Fruit fly (Drosophila melanogaster): ENCODE data around the gene CG1847.

CG1847 gene

DNA sequence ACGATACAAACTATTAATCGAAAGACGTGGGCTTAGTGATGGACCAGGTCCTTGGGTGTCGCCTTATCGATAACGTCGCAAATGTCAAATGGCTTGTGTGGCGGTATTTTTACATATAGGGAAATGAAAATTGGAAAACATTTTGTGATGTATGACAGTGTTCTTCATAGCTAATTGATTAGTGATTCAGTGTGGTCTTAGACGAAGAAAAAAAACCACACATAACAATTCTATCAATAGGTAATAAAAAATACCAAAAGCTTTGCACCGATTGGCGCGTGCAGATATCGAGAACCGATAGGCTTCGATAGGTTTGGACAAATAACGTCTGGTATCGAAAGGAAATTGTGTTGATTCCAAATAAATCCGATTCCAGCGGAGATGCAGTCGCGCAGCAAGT is at the start of gene CG1847, which contains the start of gene Nrd1:
CG1847 (plus strand) TSS at position 305 of the 400 bp plus-strand sequence.
Nrd1 (minus strand) TSS at position 28 of the 400 bp plus-strand sequence.
- TF ChIP-seq Pif1A (GFP tag; optimal IDR thresholded peaks at IDR 0.05): no peak
- no peak for TF ChIP-seq Snoo (tag; optimal IDR thresholded peaks at IDR 0.05)
- no peak for TF ChIP-seq CG14655 (GFP tag; optimal IDR thresholded peaks at IDR 0.05)
- TF ChIP-seq gl (tag; optimal IDR thresholded peaks at IDR 0.05): no peak
- TF ChIP-seq CG34367 (tag; optimal IDR thresholded peaks at IDR 0.05): no peak
- no peak for TF ChIP-seq CG8159 (tag; optimal IDR thresholded peaks at IDR 0.05)
- TF ChIP-seq CG32121 (GFP tag; IDR thresholded peaks at IDR 0.05): no peak
- no peak for TF ChIP-seq D1 (tag; optimal IDR thresholded peaks at IDR 0.05)
- no peak for TF ChIP-seq CG12605 (GFP tag; IDR thresholded peaks at IDR 0.05)
- no peak for TF ChIP-seq CG8301 (tag; optimal IDR thresholded peaks at IDR 0.05)

DNA sequence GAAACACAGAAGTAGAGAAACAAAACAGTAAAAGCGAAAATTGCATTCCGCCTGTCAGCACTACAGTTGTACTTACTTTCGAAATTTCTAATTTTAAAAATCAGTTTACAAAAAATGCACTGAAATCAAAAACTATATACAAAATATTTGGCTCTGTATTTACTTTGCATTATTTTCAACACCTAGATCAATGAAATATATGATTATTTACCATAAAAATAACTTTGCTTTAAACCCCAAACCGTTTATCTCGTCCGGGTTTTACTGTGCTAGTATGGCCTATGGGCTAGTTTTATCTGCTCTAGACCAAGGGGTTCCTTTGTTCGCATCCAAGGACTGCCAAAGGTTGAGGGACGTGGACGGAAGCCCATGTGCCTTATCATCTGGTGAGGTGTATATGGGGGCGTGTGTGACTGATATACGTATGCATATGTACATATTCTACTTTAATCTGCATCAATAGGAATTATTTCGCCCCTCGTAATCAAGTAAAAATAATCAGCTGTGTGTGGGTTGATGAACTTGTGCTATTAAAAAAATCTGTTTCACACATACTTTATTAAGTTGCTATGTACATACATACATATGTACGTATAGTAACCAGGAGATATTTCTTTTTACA is 49.6 kb upstream of the CG1847 start:
- TF ChIP-seq CG14655 (GFP tag; optimal IDR thresholded peaks at IDR 0.05) (peak; percentile 43), CG17806 (tag; optimal IDR thresholded peaks at IDR 0.05) (no peak), CG12605 (GFP tag; IDR thresholded peaks at IDR 0.05) (no peak), Pif1A (GFP tag; optimal IDR thresholded peaks at IDR 0.05) (no peak), CG34367 (tag; optimal IDR thresholded peaks at IDR 0.05) (no peak), CG4496 (GFP tag; IDR thresholded peaks at IDR 0.05) (peak; percentile 56; the same call in 2 of the 3 replicates), Ets98B (GFP tag; IDR thresholded peaks at IDR 0.05) (no peak), CG8301 (tag; optimal IDR thresholded peaks at IDR 0.05) (peak; percentile 1), CG8159 (tag; optimal IDR thresholded peaks at IDR 0.05) (peak; percentile 2), EcR (GFP tag; optimal IDR thresholded peaks at IDR 0.05) (peak; percentile 90)

DNA sequence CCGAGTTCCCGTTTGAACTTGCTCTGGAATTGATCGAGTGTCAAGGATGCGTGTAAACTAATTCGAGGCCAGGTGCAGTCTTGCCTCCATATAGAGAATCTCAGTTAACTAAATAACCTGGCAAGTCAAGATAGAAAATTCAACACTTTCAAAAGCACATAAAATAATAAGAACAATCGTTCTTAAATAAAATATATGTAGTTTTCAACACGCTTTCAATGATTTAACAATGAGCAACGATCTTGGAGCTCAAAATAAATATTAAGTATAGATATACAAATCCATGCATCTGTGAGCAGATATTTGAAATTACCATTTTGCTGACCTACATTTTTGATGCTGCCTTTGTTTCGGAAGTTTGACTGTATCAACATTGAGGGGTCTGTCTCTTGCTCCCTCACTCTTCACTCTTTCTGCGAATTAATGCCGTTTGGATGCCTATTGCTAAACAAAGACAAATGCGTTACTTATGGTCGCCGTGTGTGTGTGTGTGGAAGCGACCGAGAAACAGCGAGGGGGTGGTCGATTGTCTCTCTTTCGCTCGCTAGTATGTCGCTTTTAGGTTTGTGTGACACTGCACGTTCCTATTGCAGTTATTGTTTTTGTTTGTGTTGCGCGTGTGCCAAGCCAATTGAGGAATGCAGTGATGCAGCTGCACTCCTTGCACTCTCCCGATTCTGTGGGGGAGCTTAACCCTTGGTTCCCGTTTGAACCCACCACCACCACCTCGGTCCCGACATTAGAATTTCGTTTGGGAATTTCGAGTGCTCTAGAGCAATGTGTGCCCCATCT is 48.5 kb upstream of the CG1847 start:
- TF ChIP-seq Pif1B (GFP tag; optimal IDR thresholded peaks at IDR 0.05): peak; percentile 58
- TF ChIP-seq D1 (tag; optimal IDR thresholded peaks at IDR 0.05): no peak
- TF ChIP-seq CG10348 (GFP tag; IDR thresholded peaks at IDR 0.05): no peak; the same call in 1 of the 2 replicates
- TF ChIP-seq rn (GFP tag; IDR thresholded peaks at IDR 0.05): 0 out of 2 replicates have a peak, but pooled peaks have one; percentile 28
- TF ChIP-seq CG32121 (GFP tag; IDR thresholded peaks at IDR 0.05): peak; percentile 60
- peak; percentile 68 for TF ChIP-seq fd96Ca (GFP tag; IDR thresholded peaks at IDR 0.05)
- TF ChIP-seq CG17806 (tag; optimal IDR thresholded peaks at IDR 0.05): no peak
- TF ChIP-seq CG13204 (GFP tag; optimal IDR thresholded peaks at IDR 0.05): no peak
- TF ChIP-seq CG9948 (tag; optimal IDR thresholded peaks at IDR 0.05): peak; percentile 36
- TF ChIP-seq Ets98B (GFP tag; IDR thresholded peaks at IDR 0.05): peak; percentile 61; the same call in 1 of the 2 replicates
- peak; percentile 52 for TF ChIP-seq Pif1A (GFP tag; optimal IDR thresholded peaks at IDR 0.05)
- peak; percentile 86 for TF ChIP-seq CG14655 (GFP tag; optimal IDR thresholded peaks at IDR 0.05)
- TF ChIP-seq CG8159 (tag; optimal IDR thresholded peaks at IDR 0.05): peak; percentile 30
- TF ChIP-seq Snoo (tag; optimal IDR thresholded peaks at IDR 0.05): peak; percentile 4
- TF ChIP-seq CG8301 (tag; optimal IDR thresholded peaks at IDR 0.05): peak; percentile 83
- TF ChIP-seq gl (tag; optimal IDR thresholded peaks at IDR 0.05): no peak
- peak; percentile 17 for TF ChIP-seq CG34367 (tag; optimal IDR thresholded peaks at IDR 0.05)
- TF ChIP-seq CG15710 (tag; optimal IDR thresholded peaks at IDR 0.05): peak; percentile 43
- peak; percentile 72 for TF ChIP-seq CG4496 (GFP tag; IDR thresholded peaks at IDR 0.05)

DNA sequence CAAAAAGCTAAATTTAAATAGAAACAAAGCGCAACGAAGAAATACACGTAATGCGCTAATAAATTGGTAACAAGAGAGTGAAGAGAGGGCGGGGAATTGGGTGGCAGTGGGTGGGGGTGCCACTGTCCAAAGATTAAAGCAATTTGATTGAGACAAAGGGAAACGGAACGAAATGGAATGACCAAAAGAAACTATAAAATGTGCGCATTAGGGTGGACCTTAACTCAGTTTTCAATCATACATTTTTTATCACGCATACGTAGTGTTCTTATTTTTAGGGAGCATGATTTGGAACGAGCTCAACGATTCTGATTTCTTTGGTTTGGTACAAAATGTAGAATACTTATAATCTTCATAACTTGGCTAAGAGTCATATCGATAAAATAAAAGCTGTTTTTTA is 47.0 kb upstream of the CG1847 start:
- peak; percentile 61; the same call in 2 of the 3 replicates for TF ChIP-seq CG4496 (GFP tag; IDR thresholded peaks at IDR 0.05)
- peak; percentile 27 for TF ChIP-seq Pif1A (GFP tag; optimal IDR thresholded peaks at IDR 0.05)
- TF ChIP-seq D1 (tag; optimal IDR thresholded peaks at IDR 0.05): no peak
- peak; percentile 81 for TF ChIP-seq CG8159 (tag; optimal IDR thresholded peaks at IDR 0.05)
- TF ChIP-seq CG14655 (GFP tag; optimal IDR thresholded peaks at IDR 0.05): peak; percentile 25
- TF ChIP-seq rn (GFP tag; IDR thresholded peaks at IDR 0.05): no peak
- no peak for TF ChIP-seq CG10348 (GFP tag; IDR thresholded peaks at IDR 0.05)
- peak; percentile 47 for TF ChIP-seq Ets98B (GFP tag; IDR thresholded peaks at IDR 0.05)
- no peak for TF ChIP-seq gl (tag; optimal IDR thresholded peaks at IDR 0.05)
- TF ChIP-seq CG8301 (tag; optimal IDR thresholded peaks at IDR 0.05): peak; percentile 33
- 0 out of 2 replicates have a peak, but pooled peaks have one; percentile 17 for TF ChIP-seq CG32121 (GFP tag; IDR thresholded peaks at IDR 0.05)
- TF ChIP-seq EcR (GFP tag; optimal IDR thresholded peaks at IDR 0.05): no peak

DNA sequence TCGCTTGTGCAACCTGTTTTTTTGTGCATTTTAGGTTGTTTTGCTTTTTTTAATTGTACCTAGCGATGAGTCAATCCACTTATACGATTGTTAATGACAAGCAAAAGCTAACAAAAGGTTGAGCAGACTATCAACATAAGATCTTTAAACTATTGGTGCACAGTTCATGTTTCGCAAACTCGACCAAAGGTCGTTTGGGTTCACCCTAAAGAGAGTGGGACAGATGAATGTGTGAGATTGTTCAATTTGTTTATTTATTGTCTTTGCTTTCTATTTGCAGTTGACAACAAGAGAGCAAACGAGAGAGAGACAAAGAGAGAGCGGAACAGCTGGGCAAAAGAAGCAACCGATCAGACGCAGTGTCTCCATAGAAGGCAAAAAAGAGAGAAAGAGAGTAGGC is 46.0 kb upstream of the CG1847 start:
- TF ChIP-seq Pif1B (GFP tag; optimal IDR thresholded peaks at IDR 0.05) (no peak), Pif1A (GFP tag; optimal IDR thresholded peaks at IDR 0.05) (no peak), CG8301 (tag; optimal IDR thresholded peaks at IDR 0.05) (peak; percentile 54), CG10348 (GFP tag; IDR thresholded peaks at IDR 0.05) (no peak), CG8159 (tag; optimal IDR thresholded peaks at IDR 0.05) (peak; percentile 83), rn (GFP tag; IDR thresholded peaks at IDR 0.05) (no peak), CG4496 (GFP tag; IDR thresholded peaks at IDR 0.05) (peak; percentile 50; the same call in 2 of the 3 replicates), D1 (tag; optimal IDR thresholded peaks at IDR 0.05) (no peak), Ets98B (GFP tag; IDR thresholded peaks at IDR 0.05) (peak; percentile 60), EcR (GFP tag; optimal IDR thresholded peaks at IDR 0.05) (peak; percentile 38), fd96Ca (GFP tag; IDR thresholded peaks at IDR 0.05) (peak; percentile 62; the same call in 1 of the 3 replicates), CG15710 (tag; optimal IDR thresholded peaks at IDR 0.05) (peak; percentile 19), CG9948 (tag; optimal IDR thresholded peaks at IDR 0.05) (peak; percentile 11), CG34367 (tag; optimal IDR thresholded peaks at IDR 0.05) (peak; percentile 14), CG14655 (GFP tag; optimal IDR thresholded peaks at IDR 0.05) (no peak), CG32121 (GFP tag; IDR thresholded peaks at IDR 0.05) (peak; percentile 65), gl (tag; optimal IDR thresholded peaks at IDR 0.05) (peak; percentile 44), CG13204 (GFP tag; optimal IDR thresholded peaks at IDR 0.05) (no peak), CG17806 (tag; optimal IDR thresholded peaks at IDR 0.05) (peak; percentile 4), CG12605 (GFP tag; IDR thresholded peaks at IDR 0.05) (peak; percentile 85)
